Fruit fly (Drosophila melanogaster): ENCODE measurements around the gene Ankle2.

DNA sequence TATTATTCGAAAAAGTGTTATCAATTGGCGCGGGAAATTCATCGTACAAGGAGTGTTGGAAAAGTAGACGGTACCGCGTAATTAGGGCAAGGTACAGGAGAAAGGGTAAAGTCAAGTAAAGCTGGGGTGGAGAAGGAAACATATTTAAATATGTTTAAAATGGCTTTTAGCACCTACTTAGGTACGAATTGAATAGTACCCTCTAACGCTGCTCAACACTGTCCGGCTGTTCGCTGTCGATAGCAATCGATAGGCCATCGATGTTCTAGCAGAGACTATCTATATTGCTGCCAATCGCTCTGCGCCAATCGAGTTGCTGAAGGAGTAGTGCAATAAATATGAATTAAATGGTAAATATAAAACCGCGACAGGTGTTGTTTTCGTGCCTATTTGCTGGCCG, 20.3 kb upstream of the Ankle2 start, which contains the start of gene X11L:
- TF ChIP-seq CG8159 (tag; optimal IDR thresholded peaks at IDR 0.05) (peak; percentile 38), CG13204 (GFP tag; optimal IDR thresholded peaks at IDR 0.05) (no peak), CG12605 (GFP tag; IDR thresholded peaks at IDR 0.05) (no peak), CG10348 (GFP tag; IDR thresholded peaks at IDR 0.05) (no peak)
